Fruit fly (Drosophila melanogaster) Kc167 (cell line): Measurements from ENCODE around the gene CG8952.

Experiments used
- Myc ChIP-seq: fragments of >200 bp; optimal IDR thresholded peaks from 2 replicates; lab custom pipeline; 2017; ENCODE audit warnings: missing external identifiers
- Sin3A ChIP-seq: fragments of >200 bp; optimal IDR thresholded peaks from 2 replicates; lab custom pipeline; 2018; ENCODE audit warnings: missing external identifiers
- h ChIP-seq: fragments of >200 bp; optimal IDR thresholded peaks from 3 replicates; lab custom pipeline; 2018; ENCODE audit warnings: missing external identifiers
- insv ChIP-seq: fragments of >200 bp; optimal IDR thresholded peaks from 3 replicates; lab custom pipeline; 2018; ENCODE audit warnings: missing external identifiers
- psq ChIP-seq: fragments of >200 bp; optimal IDR thresholded peaks from 2 replicates; lab custom pipeline; 2017; ENCODE audit warnings: missing external identifiers
- ttk ChIP-seq: sonication (Bioruptor generic); optimal IDR thresholded peaks from 2 replicates; lab custom pipeline; 2017; ENCODE audit warnings: missing external identifiers

dm6 chrX:15760447-15761297 lies 5.6 kb downstream of the CG8952 start, which contains the start of the genes Graf and mRpL3:
- TF ChIP-seq insv (lab: Kevin White, UChicago) (no peak), Myc (lab: Kevin White, UChicago) (no peak), psq (lab: Kevin White, UChicago) (no peak), h (lab: Kevin White, UChicago) (no peak), ttk (lab: Kevin White, UChicago) (no peak), Sin3A (lab: Kevin White, UChicago) (no peak)
